Worm (Caenorhabditis elegans) whole organism, young adult: ENCODE data around the gene C47E12.11.

Source experiments
- B0019.2 ChIP-seq: fragments of 200-800 bp; sonication (Bioruptor generic); conservative IDR thresholded peaks from 2 replicates; pipeline ENCODE4 v1.3.6; 2022; ENCODE audit warnings: missing genetic modification reagents, missing genetic modification characterization, missing compliant biosample characterization
- B0261.1 ChIP-seq: sonication (generic microtip); optimal IDR thresholded peaks from 2 replicates; lab custom pipeline; 2016; ENCODE audit warnings: mild to moderate bottlenecking, missing genetic modification characterization, moderate library complexity, missing compliant biosample characterization
- C06A6.2 ChIP-seq: fragments of 200-800 bp; sonication (Bioruptor generic); conservative IDR thresholded peaks from 2 replicates; pipeline ENCODE4 v1.3.6; 2022; ENCODE audit warnings: missing genetic modification characterization, missing compliant biosample characterization
- F33H1.4 ChIP-seq: fragments of 200-800 bp; sonication (Bioruptor generic); IDR thresholded peaks from 2 replicates; pipeline ENCODE4 v1.3.6; 2022; ENCODE audit warnings: missing genetic modification reagents, missing genetic modification characterization, missing compliant biosample characterization
- F37B4.10 ChIP-seq: fragments of 200-800 bp; sonication (Bioruptor generic); IDR thresholded peaks from 2 replicates; pipeline ENCODE4 v1.3.6; 2022; ENCODE audit warnings: missing genetic modification characterization, missing compliant biosample characterization
- F55B11.4 ChIP-seq: sonication (generic microtip); optimal IDR thresholded peaks from 2 replicates; lab custom pipeline; 2016; ENCODE audit warnings: missing compliant biosample characterization, missing genetic modification characterization, borderline replicate concordance; ENCODE audit not compliant: insufficient read depth
- F57C9.4 ChIP-seq: sonication (generic microtip); optimal IDR thresholded peaks from 2 replicates; lab custom pipeline; 2017; ENCODE audit warnings: mild to moderate bottlenecking, missing genetic modification characterization, missing compliant biosample characterization
- Y53F4B.3 ChIP-seq: fragments of 200-800 bp; sonication (Bioruptor generic); IDR thresholded peaks from 2 replicates; pipeline ENCODE4 v1.3.6; 2022; ENCODE audit warnings: missing genetic modification reagents, missing genetic modification characterization, missing compliant biosample characterization
- Y53G8AR.9 ChIP-seq: fragments of 200-800 bp; sonication (Bioruptor generic); conservative IDR thresholded peaks from 2 replicates; pipeline ENCODE4 v1.3.6; 2022; ENCODE audit warnings: missing genetic modification reagents, missing genetic modification characterization, missing compliant biosample characterization
- ama-1 ChIP-seq, 3 experiments: fragments of 150-350 bp in 1 of 3; sonication (generic microtip) in 2 of 3; optimal IDR thresholded peaks; 2 replicates each; lab custom pipeline; 2014 to 2018; ENCODE audit warnings: missing biosample characterization in 2 of 3, missing genetic modification characterization in 2 of 3, missing genetic modification reagents in 2 of 3
- aptf-2 ChIP-seq: fragments of 200-800 bp; sonication (Bioruptor generic); conservative IDR thresholded peaks from 2 replicates; pipeline ENCODE4 v1.3.6; 2022; ENCODE audit warnings: missing genetic modification reagents, missing genetic modification characterization, missing compliant biosample characterization
- attf-3 ChIP-seq: fragments of 200-800 bp; sonication (Bioruptor generic); conservative IDR thresholded peaks from 2 replicates; pipeline ENCODE4 v1.3.6; 2022; ENCODE audit warnings: missing genetic modification reagents, missing genetic modification characterization, missing compliant biosample characterization
- attf-5 ChIP-seq: fragments of 200-800 bp; sonication (Bioruptor generic); optimal IDR thresholded peaks from 2 replicates; lab custom pipeline; 2018; ENCODE audit warnings: mild to moderate bottlenecking, missing genetic modification characterization, missing compliant biosample characterization
- ccch-3 ChIP-seq: fragments of 200-800 bp; sonication (Bioruptor generic); optimal IDR thresholded peaks from 2 replicates; lab custom pipeline; 2018; ENCODE audit warnings: mild to moderate bottlenecking, missing genetic modification characterization, missing compliant biosample characterization
- cebp-2 ChIP-seq: fragments of 200-800 bp; sonication (Bioruptor generic); IDR thresholded peaks from 2 replicates; pipeline ENCODE4 v1.3.6; 2022; ENCODE audit warnings: missing genetic modification characterization, missing compliant biosample characterization
- ceh-27 ChIP-seq: fragments of 200-800 bp; sonication (Bioruptor generic); optimal IDR thresholded peaks from 2 replicates; lab custom pipeline; 2018; ENCODE audit warnings: mild to moderate bottlenecking, missing genetic modification characterization, moderate library complexity, missing compliant biosample characterization
- ceh-79 ChIP-seq: sonication (generic microtip); optimal IDR thresholded peaks from 2 replicates; lab custom pipeline; 2017; ENCODE audit warnings: mild to moderate bottlenecking, missing genetic modification characterization, missing compliant biosample characterization
- chd-7 ChIP-seq: sonication (generic microtip); optimal IDR thresholded peaks from 2 replicates; lab custom pipeline; 2016; ENCODE audit warnings: mild to moderate bottlenecking, missing genetic modification characterization, moderate library complexity, missing compliant biosample characterization
- egl-18 ChIP-seq: fragments of 200-800 bp; sonication (Bioruptor generic); IDR thresholded peaks from 2 replicates; pipeline ENCODE4 v1.3.6; 2022; ENCODE audit warnings: missing genetic modification reagents, missing genetic modification characterization, missing compliant biosample characterization
- egl-44 ChIP-seq: fragments of 200-800 bp; sonication (Bioruptor generic); IDR thresholded peaks from 2 replicates; pipeline ENCODE4 v1.3.6; 2022; ENCODE audit warnings: missing genetic modification reagents, missing genetic modification characterization, missing compliant biosample characterization
- egrh-3 ChIP-seq: fragments of 200-800 bp; sonication (Bioruptor generic); IDR thresholded peaks from 2 replicates; pipeline ENCODE4 v1.3.6; 2022; ENCODE audit warnings: missing genetic modification reagents, missing genetic modification characterization, missing compliant biosample characterization
- ekl-4 ChIP-seq: fragments of 200-800 bp; sonication (Bioruptor generic); IDR thresholded peaks from 2 replicates; pipeline ENCODE4 v1.3.6; 2022; ENCODE audit warnings: missing genetic modification reagents, missing genetic modification characterization, missing compliant biosample characterization
- ets-4 ChIP-seq: fragments of 200-800 bp; sonication (Bioruptor generic); optimal IDR thresholded peaks from 2 replicates; lab custom pipeline; 2018; ENCODE audit warnings: mild to moderate bottlenecking, missing genetic modification characterization, missing compliant biosample characterization
- gei-17 ChIP-seq: fragments of 200-800 bp; sonication (Bioruptor generic); optimal IDR thresholded peaks from 2 replicates; lab custom pipeline; 2018; ENCODE audit warnings: mild to moderate bottlenecking, missing genetic modification characterization, missing compliant biosample characterization
- him-1 ChIP-seq: sonication (generic microtip); optimal IDR thresholded peaks from 2 replicates; lab custom pipeline; 2016; ENCODE audit warnings: missing genotype, missing genetic modification reagents, missing genetic modification characterization, missing compliant biosample characterization
- hlh-12 ChIP-seq: sonication (generic microtip); optimal IDR thresholded peaks from 2 replicates; lab custom pipeline; 2016; ENCODE audit warnings: missing genetic modification characterization, missing compliant biosample characterization
- hmg-1.2 ChIP-seq: fragments of 200-800 bp; sonication (Bioruptor generic); IDR thresholded peaks from 2 replicates; pipeline ENCODE4 v1.3.6; 2022; ENCODE audit warnings: missing genetic modification reagents, missing genetic modification characterization, missing compliant biosample characterization
- let-526 ChIP-seq: fragments of 200-800 bp; sonication (Bioruptor generic); IDR thresholded peaks from 2 replicates; pipeline ENCODE4 v1.3.6; 2022; ENCODE audit warnings: missing genetic modification reagents, missing genetic modification characterization, missing compliant biosample characterization
- lin-35 ChIP-seq, 3 experiments: fragments of 150-350 bp in 2 of 3; sonication (generic microtip) in 1 of 3; optimal IDR thresholded peaks; 2 replicates each; lab custom pipeline; 2014 to 2018; ENCODE audit warnings: missing biosample characterization in 3 of 3, missing genetic modification characterization in 3 of 3, missing genetic modification reagents in 3 of 3
- lir-1 ChIP-seq: fragments of 200-800 bp; sonication (Bioruptor generic); conservative IDR thresholded peaks from 2 replicates; pipeline ENCODE4 v1.3.6; 2022; ENCODE audit warnings: missing genetic modification reagents, missing genetic modification characterization, missing compliant biosample characterization
- lsy-27 ChIP-seq: sonication (generic microtip); optimal IDR thresholded peaks from 2 replicates; lab custom pipeline; 2017; ENCODE audit warnings: missing genetic modification characterization, mild to moderate bottlenecking, missing compliant biosample characterization, antibody characterized with exemption, missing genotype, borderline replicate concordance; ENCODE audit not compliant: insufficient read depth
- madf-10 ChIP-seq: sonication (generic microtip); optimal IDR thresholded peaks from 2 replicates; lab custom pipeline; 2016; ENCODE audit warnings: mild to moderate bottlenecking, missing genetic modification characterization, missing compliant biosample characterization
- madf-8 ChIP-seq: fragments of 200-800 bp; sonication (Bioruptor generic); conservative IDR thresholded peaks from 2 replicates; pipeline ENCODE4 v1.3.6; 2022; ENCODE audit warnings: missing genetic modification reagents, missing genetic modification characterization, missing compliant biosample characterization
- mel-28 ChIP-seq: sonication (generic microtip); optimal IDR thresholded peaks from 2 replicates; lab custom pipeline; 2016; ENCODE audit warnings: borderline replicate concordance, mild to moderate bottlenecking, missing genetic modification characterization, missing compliant biosample characterization
- mes-4 ChIP-seq: sonication (generic microtip); optimal IDR thresholded peaks from 2 replicates; lab custom pipeline; 2016; ENCODE audit warnings: missing genotype, missing genetic modification characterization, missing compliant biosample characterization
- nfya-1 ChIP-seq: sonication (generic microtip); optimal IDR thresholded peaks from 2 replicates; lab custom pipeline; 2017; ENCODE audit warnings: antibody characterized with exemption, missing compliant biosample characterization, missing genetic modification characterization, borderline replicate concordance; ENCODE audit not compliant: insufficient read depth
- rcor-1 ChIP-seq: fragments of 200-800 bp; sonication (Bioruptor generic); IDR thresholded peaks from 2 replicates; pipeline ENCODE4 v1.3.6; 2022; ENCODE audit warnings: missing genetic modification reagents, missing genetic modification characterization, missing compliant biosample characterization
- rec-8 ChIP-seq, 2 experiments: sonication (generic microtip); optimal IDR thresholded peaks; 2 replicates each; lab custom pipeline; 2016; ENCODE audit warnings: mild to moderate bottlenecking in 2 of 2, missing genetic modification characterization in 2 of 2, missing genetic modification reagents in 2 of 2, missing genotype in 2 of 2, missing biosample characterization in 1 of 2, missing compliant biosample characterization in 1 of 2, moderate library complexity in 1 of 2
- sdz-38 ChIP-seq: sonication (generic microtip); optimal IDR thresholded peaks from 2 replicates; lab custom pipeline; 2016; ENCODE audit warnings: missing genotype, missing genetic modification characterization, missing compliant biosample characterization
- tbx-9 ChIP-seq: sonication (generic microtip); optimal IDR thresholded peaks from 2 replicates; lab custom pipeline; 2016; ENCODE audit warnings: borderline replicate concordance, missing genetic modification characterization, inconsistent platforms, missing compliant biosample characterization
- unc-130 ChIP-seq: sonication (generic microtip); optimal IDR thresholded peaks from 2 replicates; lab custom pipeline; 2016; ENCODE audit warnings: missing genetic modification reagents, missing genetic modification characterization, missing compliant biosample characterization
- unc-62 ChIP-seq: fragments of 150-350 bp; optimal IDR thresholded peaks from 2 replicates; lab custom pipeline; 2014; ENCODE audit warnings: missing biosample characterization, missing genetic modification reagents, missing genetic modification characterization
- ztf-26 ChIP-seq: sonication (generic microtip); optimal IDR thresholded peaks from 2 replicates; lab custom pipeline; 2017; ENCODE audit warnings: missing genetic modification characterization, missing compliant biosample characterization
- ztf-28 ChIP-seq: fragments of 200-800 bp; sonication (Bioruptor generic); IDR thresholded peaks from 2 replicates; pipeline ENCODE4 v1.3.6; 2022; ENCODE audit warnings: missing genetic modification reagents, missing genetic modification characterization, missing compliant biosample characterization
- ztf-6 ChIP-seq: fragments of 200-800 bp; sonication (Bioruptor generic); IDR thresholded peaks from 2 replicates; pipeline ENCODE4 v1.3.6; 2022; ENCODE audit warnings: missing genetic modification reagents, missing genetic modification characterization, missing compliant biosample characterization

C47E12.11 gene

DNA sequence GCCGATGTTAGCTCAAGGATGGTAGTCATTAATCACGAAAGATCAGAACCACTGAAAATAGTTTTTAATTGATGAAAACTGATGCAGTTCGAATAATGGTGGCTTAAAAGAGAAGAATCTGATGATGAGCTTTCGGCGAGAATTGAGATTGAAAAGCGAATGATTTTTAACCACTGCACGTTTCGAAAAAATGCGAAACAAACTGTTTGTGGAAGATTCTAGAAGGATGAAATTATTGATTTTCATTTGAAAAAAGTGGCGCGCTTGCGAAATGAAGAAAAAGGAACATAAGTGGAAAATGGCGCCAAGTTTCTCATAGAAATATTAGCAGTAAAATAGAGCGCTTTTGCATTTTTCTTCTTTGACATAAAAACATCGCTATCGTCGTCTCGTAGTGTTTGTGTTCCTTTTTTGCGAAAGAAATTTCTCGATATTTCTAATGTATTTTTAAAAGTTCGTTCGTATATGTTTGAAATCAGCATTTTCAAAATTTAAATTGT, 25.7 kb downstream of the C47E12.11 start, which contains the start of gene uba-1 (continued):
- TF ChIP-seq nfya-1 (tag; lab: Kevin White, UChicago) (no peak), egrh-3 (GFP tag; lab: Robert Waterston, UW) (no peak), attf-5 (GFP tag; lab: Kevin White, UChicago) (peak; percentile 45), lin-35 (GFP tag; optimal IDR thresholded peaks at IDR 0.05; lab: Kevin White, UChicago) (peak; percentile 13 to 77 (median 48)), ama-1 (optimal IDR thresholded peaks at IDR 0.05; lab: Kevin White, UChicago) (no peak), ama-1 (GFP tag; optimal IDR thresholded peaks at IDR 0.05; lab: Kevin White, UChicago) (peak; percentile 28 to 37), madf-8 (GFP tag; lab: Robert Waterston, UW) (peak; percentile 90), egl-18 (GFP tag; lab: Robert Waterston, UW) (no peak), hmg-1.2 (GFP tag; lab: Robert Waterston, UW) (peak; percentile 53), ztf-28 (GFP tag; lab: Robert Waterston, UW) (no peak), C06A6.2 (GFP tag; lab: Robert Waterston, UW) (no peak; the same call in 1 of the 2 replicates), ztf-6 (GFP tag; lab: Robert Waterston, UW) (no peak), F57C9.4 (tag; lab: Kevin White, UChicago) (no peak), B0261.1 (no peak), unc-62 (GFP tag; lab: Kevin White, UChicago) (no peak), hlh-12 (tag; lab: Kevin White, UChicago) (no peak)

DNA sequence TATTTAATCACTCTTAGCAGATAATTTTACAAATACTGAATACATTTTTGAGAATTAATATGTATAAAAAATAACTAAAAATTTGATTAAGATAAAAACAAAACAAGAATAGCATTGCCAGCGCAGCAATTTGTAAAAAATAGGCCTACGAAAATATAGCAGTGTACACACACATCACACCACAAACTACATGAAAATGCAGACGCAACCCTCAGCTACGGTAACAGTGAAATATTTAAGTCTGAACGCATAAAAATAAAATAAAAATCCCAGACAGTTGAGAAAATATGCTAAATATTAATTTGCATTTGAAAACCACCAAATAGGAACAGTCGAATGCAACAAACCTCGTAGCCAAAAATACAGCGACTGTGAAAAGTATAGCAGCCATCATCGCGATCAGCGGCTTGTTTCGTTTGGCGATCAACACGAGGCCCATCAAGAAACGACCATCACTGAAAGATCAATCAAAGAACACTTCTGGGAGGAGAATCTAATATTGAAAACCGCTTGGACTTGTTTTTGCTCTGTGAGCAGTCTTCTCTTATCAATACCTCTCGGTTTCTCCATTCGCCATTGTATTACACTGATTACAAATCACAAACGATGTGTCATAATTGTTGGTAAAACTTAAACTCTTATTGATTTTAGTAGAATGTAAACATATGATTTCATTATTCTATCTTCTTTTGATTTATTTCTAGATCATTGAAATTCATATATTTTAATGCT, 29.5 kb downstream of the C47E12.11 start, which contains the start of gene pyp-1:
Gene pyp-1, minus strand, starts transcription at position 439 of the 732 bp plus-strand sequence.
- TF ChIP-seq F37B4.10 (GFP tag; lab: Robert Waterston, UW), result no peak
- no peak for TF ChIP-seq ceh-27
- TF ChIP-seq ets-4, result no peak
- TF ChIP-seq lir-1 (GFP tag; lab: Robert Waterston, UW), result no peak
- no peak for TF ChIP-seq lsy-27
- TF ChIP-seq rec-8 (tag; optimal IDR thresholded peaks at IDR 0.05; lab: Kevin White, UChicago), result no peak
- no peak for TF ChIP-seq tbx-9
- no peak for TF ChIP-seq attf-3 (GFP tag; lab: Robert Waterston, UW)
- no peak for TF ChIP-seq aptf-2 (GFP tag; lab: Robert Waterston, UW)
- TF ChIP-seq F33H1.4, result peak; percentile 46; the same call in 1 of the 2 replicates
- TF ChIP-seq chd-7 (tag; lab: Kevin White, UChicago), result no peak
- TF ChIP-seq egl-44, result no peak
- no peak for TF ChIP-seq him-1
- TF ChIP-seq cebp-2, result no peak
- TF ChIP-seq ccch-3 (GFP tag; lab: Kevin White, UChicago), result no peak
- no peak for TF ChIP-seq unc-130
- no peak for TF ChIP-seq let-526 (GFP tag; lab: Robert Waterston, UW)
- TF ChIP-seq ztf-26, result no peak
- TF ChIP-seq F55B11.4 (tag; lab: Kevin White, UChicago), result no peak
- no peak for TF ChIP-seq Y53F4B.3 (GFP tag; lab: Robert Waterston, UW)
- TF ChIP-seq rcor-1, result 0 out of 2 replicates have a peak, but pooled peaks have one; percentile 24
- TF ChIP-seq madf-10, result no peak
- TF ChIP-seq Y53G8AR.9 (GFP tag; lab: Robert Waterston, UW), result no peak
- no peak for TF ChIP-seq ztf-6 (GFP tag; lab: Robert Waterston, UW)
- TF ChIP-seq B0019.2 (GFP tag; lab: Robert Waterston, UW), result no peak
- TF ChIP-seq ceh-79, result no peak
- no peak for TF ChIP-seq ekl-4 (GFP tag; lab: Robert Waterston, UW)
- no peak for TF ChIP-seq mel-28 (tag; lab: Kevin White, UChicago)
- no peak for TF ChIP-seq mes-4
- no peak for TF ChIP-seq sdz-38 (tag; lab: Kevin White, UChicago)
- TF ChIP-seq gei-17 (GFP tag; lab: Kevin White, UChicago), result no peak
